ENCODE assay signal across 1 fruit fly cellular context in the genomic region with DNA sequence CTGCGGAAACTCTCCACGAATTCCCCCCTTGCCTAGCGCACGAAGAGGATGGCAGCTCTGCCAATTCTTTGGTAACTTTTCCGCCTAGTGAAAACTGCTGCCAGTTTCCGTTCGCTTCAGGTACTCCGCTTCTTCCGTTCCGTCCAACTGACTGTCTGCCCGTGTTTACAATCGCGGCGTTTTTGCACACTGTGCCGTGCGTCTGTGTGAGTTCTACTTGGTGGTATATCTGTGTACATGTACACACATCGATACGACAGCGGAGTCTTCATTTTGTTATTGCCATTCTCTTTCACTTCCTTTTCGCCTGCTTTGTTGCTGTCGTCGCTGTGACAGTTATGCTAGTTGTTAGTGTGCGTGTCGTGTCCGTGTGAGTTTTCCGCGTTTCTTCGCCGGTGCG.
A peak's percentile ranks its signal among the peaks of the same experiment; 100 is the strongest.
TF ChIP-seq lines count a peak whose summit lies in the region.

No protein-coding gene starts in this region.

TF ChIP-seq in whole organism, embryonic, 481 proteins besides CTCF, POLR2A, EP300 and RAD21 (continued from another document):
- TF ChIP-seq Ets97D (GFP tag; optimal IDR thresholded peaks at IDR 0.05; lab: Kevin White, UChicago) (peak; percentile 44), cg (GFP tag; optimal IDR thresholded peaks at IDR 0.05; lab: Kevin White, UChicago) (peak; percentile 74), seq (GFP tag; IDR thresholded peaks at IDR 0.05; lab: Robert Waterston, UW) (no peak), Hmx (GFP tag; optimal IDR thresholded peaks at IDR 0.05; lab: Kevin White, UChicago) (no peak), Pdp1 (GFP tag; optimal IDR thresholded peaks at IDR 0.05; lab: Kevin White, UChicago) (no peak), CG17361 (GFP tag; IDR thresholded peaks at IDR 0.05; lab: Robert Waterston, UW) (no peak), CG3995 (GFP tag; optimal IDR thresholded peaks at IDR 0.05; lab: Kevin White, UChicago) (peak; percentile 14), CG10267 (tag; optimal IDR thresholded peaks at IDR 0.05; lab: Kevin White, UChicago) (peak; percentile 61), nom (GFP tag; optimal IDR thresholded peaks at IDR 0.05; lab: Kevin White, UChicago) (peak; percentile 60), HmgZ (tag; optimal IDR thresholded peaks at IDR 0.05; lab: Kevin White, UChicago) (peak; percentile 43), CG15479 (GFP tag; optimal IDR thresholded peaks at IDR 0.05; lab: Kevin White, UChicago) (peak; percentile 26), CG15696 (tag; optimal IDR thresholded peaks at IDR 0.05; lab: Kevin White, UChicago) (no peak), scrt (GFP tag; optimal IDR thresholded peaks at IDR 0.05; lab: Kevin White, UChicago) (no peak), Med (GFP tag; lab: Kevin White, UChicago) (peak; percentile 88), CG7786 (GFP tag; optimal IDR thresholded peaks at IDR 0.05; lab: Kevin White, UChicago) (no peak), mld (GFP tag; IDR thresholded peaks at IDR 0.05; lab: Robert Waterston, UW; ENCODE audit: partially characterized antibody) (no peak), pzg (GFP tag; optimal IDR thresholded peaks at IDR 0.05; lab: Kevin White, UChicago) (peak; percentile 19), CG7271 (tag; optimal IDR thresholded peaks at IDR 0.05; lab: Kevin White, UChicago) (no peak), PHDP (tag; optimal IDR thresholded peaks at IDR 0.05; lab: Kevin White, UChicago) (no peak), so (GFP tag; IDR thresholded peaks at IDR 0.05; lab: Robert Waterston, UW) (no peak), CHES-1-like (GFP tag; optimal IDR thresholded peaks at IDR 0.05; lab: Kevin White, UChicago) (peak; percentile 16), ara (GFP tag; IDR thresholded peaks at IDR 0.05; lab: Robert Waterston, UW) (0 out of 2 replicates have a peak, but pooled peaks have one; percentile 29), insv (GFP tag; optimal IDR thresholded peaks at IDR 0.05; lab: Kevin White, UChicago) (peak in 1 of 2 experiments; percentile 47), CoRest (tag; optimal IDR thresholded peaks at IDR 0.05; lab: Kevin White, UChicago) (peak; percentile 16), al (GFP tag; IDR thresholded peaks at IDR 0.05; lab: Robert Waterston, UW) (0 out of 2 replicates have a peak, but pooled peaks have one; percentile 9), CG1792 (GFP tag; optimal IDR thresholded peaks at IDR 0.05; lab: Kevin White, UChicago) (peak; percentile 27), sob (GFP tag; IDR thresholded peaks at IDR 0.05; lab: Robert Waterston, UW) (0 out of 2 replicates have a peak, but pooled peaks have one; percentile 33), ERR (GFP tag; optimal IDR thresholded peaks at IDR 0.05; lab: Kevin White, UChicago) (peak; percentile 17), mirr (GFP tag; optimal IDR thresholded peaks at IDR 0.05; lab: Kevin White, UChicago) (peak; percentile 59), CG12391 (tag; optimal IDR thresholded peaks at IDR 0.05; lab: Kevin White, UChicago) (no peak), Adf1 (GFP tag; IDR thresholded peaks at IDR 0.05; lab: Robert Waterston, UW) (no peak), Nf-YA (GFP tag; IDR thresholded peaks at IDR 0.05; lab: Robert Waterston, UW) (no peak), Dip3 (GFP tag; optimal IDR thresholded peaks at IDR 0.05; lab: Kevin White, UChicago) (peak; percentile 33), NK7.1 (GFP tag; optimal IDR thresholded peaks at IDR 0.05; lab: Kevin White, UChicago) (peak; percentile 11), zfh1 (GFP tag; IDR thresholded peaks at IDR 0.05; lab: Robert Waterston, UW) (0 out of 3 replicates have a peak, but pooled peaks have one; percentile 3), CG10543 (GFP tag; optimal IDR thresholded peaks at IDR 0.05; lab: Kevin White, UChicago) (peak; percentile 46), Usf (GFP tag; optimal IDR thresholded peaks at IDR 0.05; lab: Kevin White, UChicago) (no peak), rib (GFP tag; IDR thresholded peaks at IDR 0.05; lab: Robert Waterston, UW) (no peak), CG18619 (GFP tag; optimal IDR thresholded peaks at IDR 0.05; lab: Kevin White, UChicago) (peak; percentile 15), Dek (tag; optimal IDR thresholded peaks at IDR 0.05; lab: Kevin White, UChicago) (peak; percentile 6), CG8281 (tag; optimal IDR thresholded peaks at IDR 0.05; lab: Kevin White, UChicago) (no peak), CG11247 (GFP tag; IDR thresholded peaks at IDR 0.05; lab: Robert Waterston, UW) (no peak), CG10979 (tag; optimal IDR thresholded peaks at IDR 0.05; lab: Kevin White, UChicago) (no peak), dm (GFP tag; optimal IDR thresholded peaks at IDR 0.05; lab: Kevin White, UChicago) (peak; percentile 18), CG9727 (GFP tag; optimal IDR thresholded peaks at IDR 0.05; lab: Kevin White, UChicago) (peak; percentile 38), MBD-R2 (GFP tag; IDR thresholded peaks at IDR 0.05; lab: Robert Waterston, UW) (peak; percentile 25; the same call in 1 of the 2 replicates), CG4404 (GFP tag; IDR thresholded peaks at IDR 0.05; lab: Robert Waterston, UW) (no peak), D19B (GFP tag; optimal IDR thresholded peaks at IDR 0.05; lab: Kevin White, UChicago) (peak; percentile 20), CG9876 (GFP tag; optimal IDR thresholded peaks at IDR 0.05; lab: Kevin White, UChicago) (peak; percentile 2), dan (GFP tag; IDR thresholded peaks at IDR 0.05; lab: Robert Waterston, UW) (no peak), wdn (GFP tag; IDR thresholded peaks at IDR 0.05; lab: Robert Waterston, UW) (no peak), HHEX (GFP tag; optimal IDR thresholded peaks at IDR 0.05; lab: Kevin White, UChicago) (peak; percentile 26), Ets65A (GFP tag; lab: Kevin White, UChicago) (peak; percentile 85), E2f2 (GFP tag; IDR thresholded peaks at IDR 0.05; lab: Robert Waterston, UW) (0 out of 2 replicates have a peak, but pooled peaks have one; percentile 11), ham (GFP tag; IDR thresholded peaks at IDR 0.05; lab: Robert Waterston, UW) (no peak), CG6765 (GFP tag; optimal IDR thresholded peaks at IDR 0.05; lab: Kevin White, UChicago) (no peak), gro (GFP tag; optimal IDR thresholded peaks at IDR 0.05; lab: Kevin White, UChicago) (peak; percentile 46), pho (GFP tag; optimal IDR thresholded peaks at IDR 0.05; lab: Kevin White, UChicago) (no peak), Opbp (GFP tag; IDR thresholded peaks at IDR 0.05; lab: Robert Waterston, UW; ENCODE audit: partially characterized antibody) (no peak), abd-A (tag; optimal IDR thresholded peaks at IDR 0.05; lab: Kevin White, UChicago) (no peak), az2 (GFP tag; optimal IDR thresholded peaks at IDR 0.05; lab: Kevin White, UChicago) (no peak), Atf6 (GFP tag; IDR thresholded peaks at IDR 0.05; lab: Robert Waterston, UW) (no peak), Deaf1 (tag; optimal IDR thresholded peaks at IDR 0.05; lab: Kevin White, UChicago) (peak; percentile 29), Rfx (GFP tag; IDR thresholded peaks at IDR 0.05; lab: Robert Waterston, UW) (peak; percentile 38; the same call in 1 of the 2 replicates), Rx (GFP tag; IDR thresholded peaks at IDR 0.05; lab: Robert Waterston, UW) (0 out of 2 replicates have a peak, but pooled peaks have one; percentile 1), her (GFP tag; optimal IDR thresholded peaks at IDR 0.05; lab: Kevin White, UChicago) (peak; percentile 24), CG10274 (GFP tag; optimal IDR thresholded peaks at IDR 0.05; lab: Kevin White, UChicago) (peak; percentile 21), Fer1 (GFP tag; optimal IDR thresholded peaks at IDR 0.05; lab: Kevin White, UChicago) (peak; percentile 63), D19A (tag; optimal IDR thresholded peaks at IDR 0.05; lab: Kevin White, UChicago) (no peak), CG15073 (GFP tag; optimal IDR thresholded peaks at IDR 0.05; lab: Kevin White, UChicago) (no peak), twi (tag; optimal IDR thresholded peaks at IDR 0.05; lab: Kevin White, UChicago) (no peak)
